Worm (Caenorhabditis elegans) whole organism, mixed stage, embryonic: ENCODE results near the gene eral-1.

Experiments
- ceh-83 ChIP-seq: fragments of 200-800 bp; sonication (Bioruptor generic); optimal IDR thresholded peaks from 2 replicates; lab custom pipeline; 2018; ENCODE audit warnings: mild to moderate bottlenecking, missing genetic modification characterization, missing compliant biosample characterization
- drap-1 ChIP-seq: fragments of 200-800 bp; sonication (Bioruptor generic); optimal IDR thresholded peaks from 3 replicates; lab custom pipeline; 2018; ENCODE audit warnings: mild to moderate bottlenecking, missing genetic modification characterization, missing compliant biosample characterization
- elt-1 ChIP-seq: sonication (generic microtip); optimal IDR thresholded peaks from 2 replicates; lab custom pipeline; 2017; ENCODE audit warnings: missing genetic modification characterization, mild to moderate bottlenecking, missing compliant biosample characterization, antibody characterized with exemption, moderate library complexity, borderline replicate concordance; ENCODE audit not compliant: insufficient read depth
- elt-3 ChIP-seq: fragments of 150-350 bp; optimal IDR thresholded peaks from 2 replicates; lab custom pipeline; 2014; ENCODE audit warnings: missing biosample characterization, missing genetic modification characterization
- ham-2 ChIP-seq: fragments of 200-800 bp; sonication (Bioruptor generic); optimal IDR thresholded peaks from 2 replicates; lab custom pipeline; 2018; ENCODE audit warnings: mild to moderate bottlenecking, missing genetic modification characterization, missing compliant biosample characterization
- lin-13 ChIP-seq: fragments of 150-350 bp; optimal IDR thresholded peaks from 2 replicates; lab custom pipeline; 2014; ENCODE audit warnings: missing biosample characterization, missing genetic modification characterization
- lin-32 ChIP-seq: fragments of 200-800 bp; sonication (Bioruptor generic); optimal IDR thresholded peaks from 2 replicates; lab custom pipeline; 2018; ENCODE audit warnings: mild to moderate bottlenecking, missing genetic modification characterization, missing compliant biosample characterization
- mab-5 ChIP-seq: fragments of 150-350 bp; optimal IDR thresholded peaks from 2 replicates; lab custom pipeline; 2014; ENCODE audit warnings: missing biosample characterization, missing genetic modification characterization
- mep-1 ChIP-seq: fragments of 150-350 bp; optimal IDR thresholded peaks from 2 replicates; lab custom pipeline; 2017; ENCODE audit warnings: missing biosample characterization, missing genetic modification reagents, missing genetic modification characterization, inconsistent platforms
- mls-2 ChIP-seq: sonication (generic microtip); optimal IDR thresholded peaks from 2 replicates; lab custom pipeline; 2016; ENCODE audit warnings: mild to moderate bottlenecking, missing genetic modification characterization, moderate library complexity, missing compliant biosample characterization
- nhr-2 ChIP-seq: fragments of 150-350 bp; optimal IDR thresholded peaks from 2 replicates; lab custom pipeline; 2014; ENCODE audit warnings: missing biosample characterization, missing genetic modification characterization
- nhr-237 ChIP-seq: fragments of 150-350 bp; optimal IDR thresholded peaks from 2 replicates; lab custom pipeline; 2014; ENCODE audit warnings: missing biosample characterization, missing genetic modification characterization
- nhr-76 ChIP-seq: sonication (generic microtip); optimal IDR thresholded peaks from 2 replicates; lab custom pipeline; 2017; ENCODE audit warnings: missing biosample characterization, missing genetic modification characterization
- pha-4 ChIP-seq: fragments of 150-350 bp; optimal IDR thresholded peaks from 2 replicates; lab custom pipeline; 2018; ENCODE audit warnings: missing biosample characterization, missing genetic modification reagents, missing genetic modification characterization
- unc-39 ChIP-seq: fragments of 150-350 bp; optimal IDR thresholded peaks from 2 replicates; lab custom pipeline; 2014; ENCODE audit warnings: missing biosample characterization, missing genetic modification characterization
- unc-62 ChIP-seq: fragments of 150-350 bp; optimal IDR thresholded peaks from 2 replicates; lab custom pipeline; 2014; ENCODE audit warnings: missing biosample characterization, missing genetic modification reagents, missing genetic modification characterization
- zip-8 ChIP-seq: fragments of 150-350 bp; optimal IDR thresholded peaks from 2 replicates; lab custom pipeline; 2014; ENCODE audit warnings: missing biosample characterization, missing genetic modification characterization

Gene eral-1

ce11 chrII:9544386-9544785, 45.2 kb downstream of the eral-1 start, which contains the start of gene sra-7:
sra-7 (plus strand) TSS chrII:9544686.
- TF ChIP-seq elt-1: no peak
- no peak for TF ChIP-seq elt-3 (tag; lab: Kevin White, UChicago)
- no peak for TF ChIP-seq drap-1 (GFP tag; lab: Kevin White, UChicago)
- no peak for TF ChIP-seq mls-2
- TF ChIP-seq mep-1 (tag; lab: Kevin White, UChicago): no peak

- no peak for TF ChIP-seq mab-5 (tag; lab: Kevin White, UChicago)
- TF ChIP-seq unc-39 (tag; lab: Kevin White, UChicago): no peak
- TF ChIP-seq elt-3 (tag; lab: Kevin White, UChicago): no peak
- no peak for TF ChIP-seq mep-1 (tag; lab: Kevin White, UChicago)
- TF ChIP-seq pha-4: no peak
- TF ChIP-seq zip-8 (tag; lab: Kevin White, UChicago): no peak
- TF ChIP-seq ham-2 (GFP tag; lab: Kevin White, UChicago): no peak
- TF ChIP-seq lin-32 (GFP tag; lab: Kevin White, UChicago): no peak
- TF ChIP-seq lin-13 (tag; lab: Kevin White, UChicago): no peak
- TF ChIP-seq nhr-2 (tag; lab: Kevin White, UChicago): no peak
These were observed 46.8 kb downstream of the eral-1 start, which contains the start of gene sra-4 for ce11 chrII:9542785-9543184. sra-4 (minus strand) TSS chrII:9542885.

ce11 chrII:9540723-9541122, 48.8 kb downstream of the eral-1 start, which contains the start of gene sra-3:
sra-3 (minus strand) TSS chrII:9540823.
- TF ChIP-seq mab-5 (tag; lab: Kevin White, UChicago): no peak
- no peak for TF ChIP-seq lin-13 (tag; lab: Kevin White, UChicago)
- TF ChIP-seq nhr-237 (tag; lab: Kevin White, UChicago): no peak
- TF ChIP-seq unc-62 (GFP tag; lab: Kevin White, UChicago): no peak
- no peak for TF ChIP-seq unc-39 (tag; lab: Kevin White, UChicago)
- no peak for TF ChIP-seq ceh-83 (GFP tag; lab: Kevin White, UChicago)
- TF ChIP-seq elt-1: no peak
- no peak for TF ChIP-seq nhr-76 (tag; lab: Kevin White, UChicago)
- TF ChIP-seq, all 35 proteins: peak for 0
